Fruit fly (Drosophila melanogaster) whole organism, embryonic: ENCODE data around the gene CG14006.

Experiments used
- ATbp ChIP-seq: fragments of 200-800 bp; sonication (Bioruptor generic); optimal IDR thresholded peaks from 2 replicates; lab custom pipeline; 2017; ENCODE audit warnings: missing biosample characterization, mild to moderate bottlenecking, missing genetic modification characterization, missing genetic modification reagents
- Aef1 ChIP-seq: fragments of 200-800 bp; sonication (Bioruptor generic); IDR thresholded peaks from 3 replicates; pipeline ENCODE4 v1.3.6; 2022; ENCODE audit warnings: missing biosample characterization, missing genetic modification characterization
- B-H1 ChIP-seq: fragments of 200-800 bp; sonication (Bioruptor generic); IDR thresholded peaks from 3 replicates; pipeline ENCODE4 v1.3.6; 2022; ENCODE audit warnings: missing biosample characterization, missing genetic modification characterization
- CG10979 ChIP-seq: fragments of 200-800 bp; sonication (Bioruptor generic); optimal IDR thresholded peaks from 2 replicates; lab custom pipeline; 2018; ENCODE audit warnings: missing biosample characterization, mild to moderate bottlenecking, missing genetic modification characterization, moderate library complexity
- CG11085 ChIP-seq: fragments of 200-800 bp; sonication (Bioruptor generic); IDR thresholded peaks from 2 replicates; pipeline ENCODE4 v1.3.6; 2022; ENCODE audit warnings: missing biosample characterization, missing genetic modification characterization
- CG14860 ChIP-seq: fragments of 200-800 bp; sonication (Bioruptor generic); IDR thresholded peaks from 3 replicates; pipeline ENCODE4 v1.3.6; 2022; ENCODE audit warnings: missing biosample characterization, missing genetic modification characterization; ENCODE audit not compliant: partially characterized antibody
- CG15269 ChIP-seq: fragments of 200-800 bp; sonication (Bioruptor generic); optimal IDR thresholded peaks from 2 replicates; lab custom pipeline; 2018; ENCODE audit warnings: missing biosample characterization, mild to moderate bottlenecking, missing genetic modification characterization, moderate library complexity
- CG16813 ChIP-seq: fragments of 200-800 bp; sonication (Bioruptor generic); IDR thresholded peaks from 3 replicates; pipeline ENCODE4 v1.3.6; 2022; ENCODE audit warnings: missing biosample characterization, missing genetic modification characterization; ENCODE audit not compliant: partially characterized antibody
- CG18599 ChIP-seq: fragments of 200-800 bp; sonication (Bioruptor generic); optimal IDR thresholded peaks from 3 replicates; lab custom pipeline; 2017; ENCODE audit warnings: missing biosample characterization, missing genetic modification characterization, mild to moderate bottlenecking, moderate library complexity, missing genetic modification reagents
- CG2116 ChIP-seq: fragments of 200-800 bp; sonication (Bioruptor generic); optimal IDR thresholded peaks from 3 replicates; lab custom pipeline; 2018; ENCODE audit warnings: missing biosample characterization, mild to moderate bottlenecking, missing genetic modification characterization
- CG31441 ChIP-seq: fragments of 200-800 bp; sonication (Bioruptor generic); IDR thresholded peaks from 2 replicates; pipeline ENCODE4 v1.3.6; 2022; ENCODE audit warnings: missing biosample characterization, missing genetic modification characterization
- CG3163 ChIP-seq: fragments of 200-800 bp; sonication (Bioruptor generic); optimal IDR thresholded peaks from 3 replicates; lab custom pipeline; 2016; ENCODE audit warnings: missing biosample characterization, missing genetic modification characterization
- CG3726 ChIP-seq: fragments of 200-800 bp; sonication (Bioruptor generic); IDR thresholded peaks from 3 replicates; pipeline ENCODE4, ENCODE4 v1.3.6; 2022; ENCODE audit warnings: missing biosample characterization, missing genetic modification characterization
- CG6175 ChIP-seq: fragments of 200-800 bp; sonication (Bioruptor generic); IDR thresholded peaks from 3 replicates; pipeline ENCODE4 v1.3.6; 2022; ENCODE audit warnings: missing biosample characterization, missing genetic modification characterization
- CG7357 ChIP-seq: fragments of 200-800 bp; sonication (Bioruptor generic); IDR thresholded peaks from 3 replicates; pipeline ENCODE4 v1.3.6; 2022; ENCODE audit warnings: missing biosample characterization, missing genetic modification characterization
- CG7963 ChIP-seq: fragments of 200-800 bp; sonication (Bioruptor generic); IDR thresholded peaks from 3 replicates; pipeline ENCODE4 v1.3.6; 2022; ENCODE audit warnings: missing biosample characterization, missing genetic modification characterization; ENCODE audit not compliant: partially characterized antibody
- CG9437 ChIP-seq: fragments of 200-800 bp; sonication (Bioruptor generic); optimal IDR thresholded peaks from 2 replicates; lab custom pipeline; 2018; ENCODE audit warnings: missing biosample characterization, mild to moderate bottlenecking, missing genetic modification characterization
- D19B ChIP-seq: fragments of 200-800 bp; sonication (Bioruptor generic); optimal IDR thresholded peaks from 2 replicates; lab custom pipeline; 2017; ENCODE audit warnings: missing biosample characterization, mild to moderate bottlenecking, missing genetic modification characterization
- Dp ChIP-seq: fragments of 200-800 bp; sonication (Bioruptor generic); optimal IDR thresholded peaks from 2 replicates; lab custom pipeline; 2018; ENCODE audit warnings: missing biosample characterization, mild to moderate bottlenecking, missing genetic modification characterization, moderate library complexity
- HLH4C ChIP-seq: fragments of 200-800 bp; sonication (Bioruptor generic); IDR thresholded peaks from 3 replicates; pipeline ENCODE4 v1.3.6; 2022; ENCODE audit warnings: missing biosample characterization, missing genetic modification characterization; ENCODE audit not compliant: partially characterized antibody
- Neu2 ChIP-seq: fragments of 200-800 bp; sonication (Bioruptor generic); optimal IDR thresholded peaks from 3 replicates; lab custom pipeline; 2016; ENCODE audit warnings: missing biosample characterization, missing genetic modification characterization, borderline replicate concordance
- PHDP ChIP-seq: fragments of 200-800 bp; sonication (Bioruptor generic); optimal IDR thresholded peaks from 3 replicates; lab custom pipeline; 2018; ENCODE audit warnings: missing biosample characterization, mild to moderate bottlenecking, missing genetic modification characterization, moderate library complexity
- Pdp1 ChIP-seq, 2 experiments: fragments of 200-800 bp; sonication (Bioruptor generic); optimal IDR thresholded peaks; 3 replicates each; lab custom pipeline; 2016; ENCODE audit warnings: missing biosample characterization in 2 of 2, missing genetic modification characterization in 2 of 2, mild to moderate bottlenecking in 1 of 2, moderate library complexity in 1 of 2
- Scr ChIP-seq: fragments of 200-800 bp; sonication (Bioruptor generic); IDR thresholded peaks from 2 replicates; pipeline ENCODE4 v1.3.6; 2022; ENCODE audit warnings: missing biosample characterization, missing genetic modification characterization; ENCODE audit not compliant: partially characterized antibody
- Side ChIP-seq: fragments of 200-800 bp; sonication (Bioruptor generic); optimal IDR thresholded peaks from 2 replicates; lab custom pipeline; 2016; ENCODE audit warnings: missing biosample characterization, missing genetic modification characterization
- Stat92E ChIP-seq, 3 experiments: fragments of >200 bp in 2 of 3; fragments of 200-800 bp in 1 of 3; sonication (Bioruptor generic) in 1 of 3; optimal IDR thresholded peaks; 2 replicates each; lab custom pipeline; 2017 to 2019; ENCODE audit warnings: missing biosample characterization in 3 of 3, missing genetic modification characterization in 3 of 3, mild to moderate bottlenecking in 1 of 3, moderate library complexity in 1 of 3
- Trl ChIP-seq, 3 experiments: fragments of >200 bp in 2 of 3; fragments of 200-800 bp in 1 of 3; sonication (Bioruptor generic) in 1 of 3; optimal IDR thresholded peaks; 2 replicates in 1 of 3; 3 replicates in 2 of 3; lab custom pipeline; 2016 to 2017; ENCODE audit warnings: missing biosample characterization in 1 of 3, missing genetic modification characterization in 1 of 3
- al ChIP-seq: fragments of 200-800 bp; sonication (Bioruptor generic); IDR thresholded peaks from 2 replicates; pipeline ENCODE4 v1.3.6; 2022; ENCODE audit warnings: missing biosample characterization, missing genetic modification characterization
- amos ChIP-seq: fragments of 200-800 bp; sonication (Bioruptor generic); IDR thresholded peaks from 2 replicates; pipeline ENCODE4 v1.3.6; 2022; ENCODE audit warnings: missing biosample characterization, missing genetic modification characterization; ENCODE audit not compliant: partially characterized antibody
- bigmax ChIP-seq: fragments of 200-800 bp; sonication (Bioruptor generic); optimal IDR thresholded peaks from 2 replicates; lab custom pipeline; 2018; ENCODE audit warnings: missing biosample characterization, mild to moderate bottlenecking, missing genetic modification characterization
- bsh ChIP-seq, 2 experiments: fragments of 200-800 bp; sonication (Bioruptor generic); optimal IDR thresholded peaks; 2 replicates each; lab custom pipeline; 2017 to 2018; ENCODE audit warnings: mild to moderate bottlenecking in 2 of 2, missing biosample characterization in 2 of 2, missing genetic modification characterization in 2 of 2, moderate library complexity in 1 of 2
- corto ChIP-seq: fragments of 200-800 bp; sonication (Bioruptor generic); optimal IDR thresholded peaks from 2 replicates; lab custom pipeline; 2016; ENCODE audit warnings: missing biosample characterization, mild to moderate bottlenecking, missing genetic modification characterization, moderate library complexity
- crol ChIP-seq: fragments of 200-800 bp; sonication (Bioruptor generic); IDR thresholded peaks from 2 replicates; pipeline ENCODE4 v1.3.6; 2022; ENCODE audit warnings: missing biosample characterization, missing genetic modification characterization
- danr ChIP-seq: fragments of 200-800 bp; sonication (Bioruptor generic); IDR thresholded peaks from 2 replicates; pipeline ENCODE4 v1.3.6; 2022; ENCODE audit warnings: missing biosample characterization, missing genetic modification characterization
- ems ChIP-seq: fragments of 200-800 bp; sonication (Bioruptor generic); optimal IDR thresholded peaks from 3 replicates; lab custom pipeline; 2016; ENCODE audit warnings: missing biosample characterization, missing genetic modification characterization
- exex ChIP-seq: fragments of 200-800 bp; sonication (Bioruptor generic); optimal IDR thresholded peaks from 4 replicates; lab custom pipeline; 2018; ENCODE audit warnings: missing biosample characterization, mild to moderate bottlenecking, missing genetic modification characterization, moderate library complexity
- hkb ChIP-seq, 2 experiments: fragments of 200-800 bp in 1 of 2; fragments of >200 bp in 1 of 2; sonication (Bioruptor generic) in 1 of 2; IDR thresholded peaks in 1 of 2; optimal IDR thresholded peaks in 1 of 2; 2 replicates each; pipeline versions ENCODE4 v1.3.6 to Lab custom; 2017 to 2022; ENCODE audit warnings: missing biosample characterization in 1 of 2, missing genetic modification characterization in 1 of 2
- ind ChIP-seq: fragments of 200-800 bp; sonication (Bioruptor generic); optimal IDR thresholded peaks from 3 replicates; lab custom pipeline; 2016; ENCODE audit warnings: missing biosample characterization, missing genetic modification characterization
- insv ChIP-seq, 2 experiments: fragments of 200-800 bp; sonication (Bioruptor generic); optimal IDR thresholded peaks; 3 replicates each; lab custom pipeline; 2016 to 2018; ENCODE audit warnings: missing biosample characterization in 2 of 2, missing genetic modification characterization in 2 of 2
- kah ChIP-seq: fragments of 200-800 bp; sonication (Bioruptor generic); optimal IDR thresholded peaks from 2 replicates; lab custom pipeline; 2018; ENCODE audit warnings: missing biosample characterization, mild to moderate bottlenecking, missing genetic modification characterization
- lmd ChIP-seq: fragments of 200-800 bp; sonication (Bioruptor generic); IDR thresholded peaks from 2 replicates; pipeline ENCODE4 v1.3.6; 2022; ENCODE audit warnings: missing biosample characterization, missing genetic modification characterization
- mirr ChIP-seq: fragments of 200-800 bp; sonication (Bioruptor generic); optimal IDR thresholded peaks from 3 replicates; lab custom pipeline; 2018; ENCODE audit warnings: missing biosample characterization, mild to moderate bottlenecking, missing genetic modification characterization
- scrt ChIP-seq: fragments of 200-800 bp; sonication (Bioruptor generic); optimal IDR thresholded peaks from 2 replicates; lab custom pipeline; 2018; ENCODE audit warnings: missing biosample characterization, mild to moderate bottlenecking, missing genetic modification characterization, moderate library complexity
- sens-2 ChIP-seq: fragments of 200-800 bp; sonication (Bioruptor generic); IDR thresholded peaks from 2 replicates; pipeline ENCODE4 v1.3.6; 2022; ENCODE audit warnings: missing biosample characterization, missing genetic modification characterization
- so ChIP-seq: fragments of 200-800 bp; sonication (Bioruptor generic); IDR thresholded peaks from 3 replicates; pipeline ENCODE4 v1.3.6; 2022; ENCODE audit warnings: missing biosample characterization, missing genetic modification characterization
- trh ChIP-seq: fragments of 200-800 bp; sonication (Bioruptor generic); optimal IDR thresholded peaks from 2 replicates; lab custom pipeline; 2016; ENCODE audit warnings: missing biosample characterization, missing genetic modification characterization
- zen ChIP-seq: fragments of 200-800 bp; sonication (Bioruptor generic); optimal IDR thresholded peaks from 3 replicates; lab custom pipeline; 2018; ENCODE audit warnings: missing biosample characterization, mild to moderate bottlenecking, missing genetic modification characterization, moderate library complexity

Gene CG14006

dm6 chr2L:5720407-5721228, 8.0 kb downstream of the CG14006 start, which contains the start of the genes CG11149 and sip1:
Gene CG11149 (minus strand): TSS chr2L:5720899.
Gene sip1 (plus strand): TSS chr2L:5721051.
- TF ChIP-seq Side (GFP tag; lab: Kevin White, UChicago), result no peak
- no peak for TF ChIP-seq Aef1
- no peak for TF ChIP-seq CG10979 (tag; lab: Kevin White, UChicago)
- peak; percentile 94 for TF ChIP-seq exex
- no peak for TF ChIP-seq trh (GFP tag; lab: Kevin White, UChicago)
- no peak for TF ChIP-seq ind (GFP tag; lab: Kevin White, UChicago)
- no peak for TF ChIP-seq insv (GFP tag; optimal IDR thresholded peaks at IDR 0.05; lab: Kevin White, UChicago)
- TF ChIP-seq CG14860 (GFP tag; lab: Robert Waterston, UW), result peak; percentile 54; the same call in 1 of the 3 replicates
- TF ChIP-seq crol (GFP tag; lab: Robert Waterston, UW), result no peak
- TF ChIP-seq lmd (GFP tag; lab: Robert Waterston, UW), result no peak
- peak; percentile 19 for TF ChIP-seq CG2116 (GFP tag; lab: Kevin White, UChicago)
- TF ChIP-seq ems (GFP tag; lab: Kevin White, UChicago), result no peak
- no peak for TF ChIP-seq D19B (GFP tag; lab: Kevin White, UChicago)
- no peak for TF ChIP-seq CG6175
- TF ChIP-seq amos, result peak; percentile 55
- TF ChIP-seq CG7357, result no peak
- no peak for TF ChIP-seq so
- no peak for TF ChIP-seq danr
- no peak for TF ChIP-seq Trl (optimal IDR thresholded peaks at IDR 0.05; lab: Kevin White, UChicago)
- no peak for TF ChIP-seq Trl (GFP tag; optimal IDR thresholded peaks at IDR 0.05; lab: Kevin White, UChicago)
- TF ChIP-seq ATbp, result no peak
- no peak for TF ChIP-seq sens-2 (GFP tag; lab: Robert Waterston, UW)
- no peak for TF ChIP-seq scrt
- TF ChIP-seq al (GFP tag; lab: Robert Waterston, UW), result no peak
- TF ChIP-seq Pdp1 (GFP tag; optimal IDR thresholded peaks at IDR 0.05; lab: Kevin White, UChicago), result peak in 1 of 2 experiments; percentile 20
- peak; percentile 66 for TF ChIP-seq Neu2 (GFP tag; lab: Kevin White, UChicago)
- no peak for TF ChIP-seq bigmax (GFP tag; lab: Kevin White, UChicago)
- TF ChIP-seq CG3163 (GFP tag; lab: Kevin White, UChicago), result no peak
- peak; percentile 51; the same call in 1 of the 3 replicates for TF ChIP-seq CG7963 (GFP tag; lab: Robert Waterston, UW)
- no peak for TF ChIP-seq bsh (GFP tag; optimal IDR thresholded peaks at IDR 0.05; lab: Kevin White, UChicago)
- TF ChIP-seq HLH4C (GFP tag; lab: Robert Waterston, UW), result peak; percentile 79
- TF ChIP-seq kah (GFP tag; lab: Kevin White, UChicago), result no peak
- no peak for TF ChIP-seq PHDP (tag; lab: Kevin White, UChicago)
- TF ChIP-seq CG9437 (GFP tag; lab: Kevin White, UChicago), result no peak
- peak; percentile 25 for TF ChIP-seq CG18599 (GFP tag; lab: Kevin White, UChicago)
- TF ChIP-seq B-H1 (GFP tag; lab: Robert Waterston, UW), result no peak
- TF ChIP-seq CG15269 (tag; lab: Kevin White, UChicago), result no peak
- peak; percentile 61 for TF ChIP-seq Scr (GFP tag; lab: Robert Waterston, UW)
- TF ChIP-seq CG11085 (GFP tag; lab: Robert Waterston, UW), result no peak
- peak in 1 of 3 experiments; percentile 21 for TF ChIP-seq Stat92E (GFP tag; optimal IDR thresholded peaks at IDR 0.05; lab: Kevin White, UChicago)
- peak; percentile 87 for TF ChIP-seq Dp (GFP tag; lab: Kevin White, UChicago)
- no peak for TF ChIP-seq corto (GFP tag; lab: Kevin White, UChicago)
- TF ChIP-seq CG31441, result no peak
- no peak for TF ChIP-seq zen (tag; lab: Kevin White, UChicago)
- TF ChIP-seq CG3726 (GFP tag; lab: Robert Waterston, UW), result no peak
- peak; percentile 27 for TF ChIP-seq mirr (GFP tag; lab: Kevin White, UChicago)
- peak; percentile 48; the same call in 1 of the 3 replicates for TF ChIP-seq CG16813
- TF ChIP-seq hkb (optimal IDR thresholded peaks at IDR 0.05; lab: Kevin White, UChicago), result no peak
- TF ChIP-seq hkb (GFP tag; IDR thresholded peaks at IDR 0.05; lab: Robert Waterston, UW), result no peak
